Worm (Caenorhabditis elegans): ENCODE measurements around the gene F53B2.5.
"Not testable (repeated sequence)": the region's sequence is repeated elsewhere in the genome, so short reads cannot be mapped to it uniquely, and the experiment has no call there.

DNA sequence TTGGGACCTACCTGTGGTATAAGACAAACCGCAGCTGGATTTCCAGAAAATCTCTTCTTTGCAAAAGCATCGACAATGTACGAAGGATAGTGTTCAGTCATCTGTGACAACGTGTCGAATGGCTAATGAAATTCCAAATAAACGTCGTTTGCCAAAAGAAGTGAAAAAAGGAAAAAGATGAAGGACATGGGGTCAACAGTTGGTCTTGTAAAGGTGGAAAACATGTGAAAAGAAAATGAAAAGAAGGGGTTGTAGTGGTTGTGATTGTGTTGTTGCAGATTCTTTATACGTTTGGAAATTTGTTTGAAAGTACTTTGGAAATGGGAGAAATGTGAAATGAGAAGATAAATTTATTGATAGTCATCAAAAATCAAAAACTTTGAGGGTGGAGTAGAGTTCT, 46.5 kb downstream of the F53B2.5 start, which contains the start of gene T04A11.4:
- TF ChIP-seq alr-1 (tag; optimal IDR thresholded peaks at IDR 0.05); nhr-10 (tag; optimal IDR thresholded peaks at IDR 0.05); snpc-4 (tag; optimal IDR thresholded peaks at IDR 0.05); blmp-1 (tag; optimal IDR thresholded peaks at IDR 0.05; ENCODE audit: insufficient read depth); nhr-237 (tag; optimal IDR thresholded peaks at IDR 0.05); elt-3 (tag; optimal IDR thresholded peaks at IDR 0.05); unc-55 (GFP tag; optimal IDR thresholded peaks at IDR 0.05); zag-1 (tag; optimal IDR thresholded peaks at IDR 0.05); nhr-12 (tag; optimal IDR thresholded peaks at IDR 0.05): not testable (repeated sequence)
